Worm (Caenorhabditis elegans) whole organism, L3 larva: ENCODE results near the gene gst-32.

ENCODE experiments used
- R02D3.7 ChIP-seq: fragments of 150-350 bp; optimal IDR thresholded peaks from 2 replicates; lab custom pipeline; 2014; ENCODE audit warnings: missing biosample characterization, missing genetic modification characterization
- ZK546.5 ChIP-seq: sonication (generic microtip); optimal IDR thresholded peaks from 2 replicates; lab custom pipeline; 2017; ENCODE audit warnings: missing biosample characterization, missing genetic modification characterization
- aly-2 ChIP-seq: fragments of 150-350 bp; optimal IDR thresholded peaks from 2 replicates; lab custom pipeline; 2014; ENCODE audit warnings: missing biosample characterization, missing genetic modification characterization
- ama-1 ChIP-seq: fragments of 150-350 bp; optimal IDR thresholded peaks from 2 replicates; lab custom pipeline; 2018
- ceh-16 ChIP-seq: sonication (generic microtip); optimal IDR thresholded peaks from 2 replicates; lab custom pipeline; 2017; ENCODE audit warnings: missing biosample characterization, missing genetic modification characterization
- ceh-28 ChIP-seq: fragments of 150-350 bp; optimal IDR thresholded peaks from 2 replicates; lab custom pipeline; 2014; ENCODE audit warnings: missing biosample characterization, missing genetic modification reagents, missing genetic modification characterization
- ceh-82 ChIP-seq: fragments of 150-350 bp; optimal IDR thresholded peaks from 2 replicates; lab custom pipeline; 2014; ENCODE audit warnings: missing biosample characterization, missing genetic modification characterization
- ceh-9 ChIP-seq: sonication (generic microtip); optimal IDR thresholded peaks from 2 replicates; lab custom pipeline; 2018; ENCODE audit warnings: missing biosample characterization, missing genetic modification characterization
- daf-12 ChIP-seq: fragments of 150-350 bp; optimal IDR thresholded peaks from 2 replicates; lab custom pipeline; 2014; ENCODE audit warnings: missing biosample characterization, missing genetic modification reagents, missing genetic modification characterization
- egl-27 ChIP-seq: sonication (generic microtip); optimal IDR thresholded peaks from 4 replicates; lab custom pipeline; 2017; ENCODE audit warnings: missing biosample characterization, missing genetic modification reagents, missing genetic modification characterization
- egl-5 ChIP-seq: fragments of 150-350 bp; optimal IDR thresholded peaks from 2 replicates; lab custom pipeline; 2017; ENCODE audit warnings: missing biosample characterization, missing genetic modification reagents, missing genetic modification characterization, inconsistent platforms
- elt-1 ChIP-seq: fragments of 150-350 bp; optimal IDR thresholded peaks from 2 replicates; lab custom pipeline; 2014; ENCODE audit warnings: missing biosample characterization, missing genetic modification characterization
- elt-2 ChIP-seq: sonication (generic microtip); optimal IDR thresholded peaks from 2 replicates; lab custom pipeline; 2016; ENCODE audit warnings: missing genetic modification reagents, mild to moderate bottlenecking, missing genetic modification characterization, missing compliant biosample characterization
- elt-3 ChIP-seq, 3 experiments: fragments of 150-350 bp in 1 of 3; sonication (generic microtip) in 2 of 3; optimal IDR thresholded peaks; 2 replicates in 2 of 3; 4 replicates in 1 of 3; lab custom pipeline; 2014 to 2017; ENCODE audit warnings: missing biosample characterization in 3 of 3, missing genetic modification characterization in 3 of 3
- eor-1 ChIP-seq, 2 experiments: fragments of 150-350 bp; optimal IDR thresholded peaks; 2 replicates each; lab custom pipeline; 2014 to 2018; ENCODE audit warnings: missing biosample characterization in 2 of 2, missing genetic modification characterization in 2 of 2
- fkh-10 ChIP-seq: sonication (generic microtip); optimal IDR thresholded peaks from 2 replicates; lab custom pipeline; 2017; ENCODE audit warnings: missing biosample characterization, missing genetic modification reagents, missing genetic modification characterization
- fkh-2 ChIP-seq: fragments of 150-350 bp; optimal IDR thresholded peaks from 2 replicates; lab custom pipeline; 2014; ENCODE audit warnings: missing biosample characterization, missing genetic modification reagents, missing genetic modification characterization
- fos-1 ChIP-seq: fragments of 150-350 bp; optimal IDR thresholded peaks from 2 replicates; lab custom pipeline; 2014; ENCODE audit warnings: missing biosample characterization, missing genetic modification characterization
- hmg-11 ChIP-seq: sonication (generic microtip); optimal IDR thresholded peaks from 2 replicates; lab custom pipeline; 2016; ENCODE audit warnings: missing genetic modification characterization, missing compliant biosample characterization
- jun-1 ChIP-seq: fragments of 150-350 bp; optimal IDR thresholded peaks from 2 replicates; lab custom pipeline; 2014; ENCODE audit warnings: missing biosample characterization, missing genetic modification reagents, missing genetic modification characterization
- lin-15B ChIP-seq: fragments of 150-350 bp; optimal IDR thresholded peaks from 2 replicates; lab custom pipeline; 2014; ENCODE audit warnings: missing biosample characterization, missing genetic modification characterization
- lin-39 ChIP-seq: fragments of 150-350 bp; optimal IDR thresholded peaks from 2 replicates; lab custom pipeline; 2018; ENCODE audit warnings: missing biosample characterization, missing genetic modification reagents, missing genetic modification characterization
- lsy-12 ChIP-seq: sonication (generic microtip); optimal IDR thresholded peaks from 2 replicates; lab custom pipeline; 2016; ENCODE audit warnings: mild to moderate bottlenecking, missing genetic modification characterization, missing compliant biosample characterization
- mdl-1 ChIP-seq: fragments of 150-350 bp; optimal IDR thresholded peaks from 2 replicates; lab custom pipeline; 2014; ENCODE audit warnings: missing biosample characterization, missing genetic modification characterization
- mml-1 ChIP-seq: fragments of 150-350 bp; sonication (generic microtip); optimal IDR thresholded peaks from 3 replicates; lab custom pipeline; 2014; ENCODE audit warnings: missing biosample characterization, missing genetic modification characterization
- nfya-1 ChIP-seq: sonication (generic microtip); optimal IDR thresholded peaks from 2 replicates; lab custom pipeline; 2017; ENCODE audit warnings: missing genetic modification characterization, mild to moderate bottlenecking, missing compliant biosample characterization, antibody characterized with exemption, moderate library complexity; ENCODE audit not compliant: insufficient read depth
- nhr-11 ChIP-seq: fragments of 150-350 bp; optimal IDR thresholded peaks from 2 replicates; lab custom pipeline; 2014; ENCODE audit warnings: missing biosample characterization, missing genetic modification characterization
- nhr-12 ChIP-seq: fragments of 150-350 bp; optimal IDR thresholded peaks from 2 replicates; lab custom pipeline; 2014; ENCODE audit warnings: missing biosample characterization, missing genetic modification characterization
- nhr-23 ChIP-seq: fragments of 150-350 bp; optimal IDR thresholded peaks from 2 replicates; lab custom pipeline; 2014; ENCODE audit warnings: missing biosample characterization, missing genetic modification reagents, missing genetic modification characterization
- nhr-237 ChIP-seq: fragments of 150-350 bp; optimal IDR thresholded peaks from 2 replicates; lab custom pipeline; 2014; ENCODE audit warnings: missing biosample characterization, missing genetic modification characterization
- nhr-25 ChIP-seq: sonication (generic microtip); optimal IDR thresholded peaks from 2 replicates; lab custom pipeline; 2017; ENCODE audit warnings: missing biosample characterization, missing genetic modification characterization
- nhr-28 ChIP-seq: fragments of 150-350 bp; optimal IDR thresholded peaks from 2 replicates; lab custom pipeline; 2014; ENCODE audit warnings: missing biosample characterization, missing genetic modification characterization
- nhr-43 ChIP-seq: sonication (generic microtip); optimal IDR thresholded peaks from 2 replicates; lab custom pipeline; 2016; ENCODE audit warnings: mild to moderate bottlenecking, missing genetic modification characterization, missing compliant biosample characterization; ENCODE audit not compliant: poor library complexity, severe bottlenecking
- nhr-67 ChIP-seq: fragments of 150-350 bp; optimal IDR thresholded peaks from 2 replicates; lab custom pipeline; 2014; ENCODE audit warnings: missing biosample characterization, missing genetic modification characterization
- nhr-76 ChIP-seq: fragments of 150-350 bp; sonication (generic microtip); optimal IDR thresholded peaks from 5 replicates; lab custom pipeline; 2014; ENCODE audit warnings: missing biosample characterization, missing genetic modification characterization
- nhr-77 ChIP-seq: fragments of 150-350 bp; optimal IDR thresholded peaks from 2 replicates; lab custom pipeline; 2014; ENCODE audit warnings: missing biosample characterization, missing genetic modification characterization
- pha-4 ChIP-seq: fragments of 150-350 bp; optimal IDR thresholded peaks from 2 replicates; lab custom pipeline; 2014; ENCODE audit warnings: missing biosample characterization, missing genetic modification reagents, missing genetic modification characterization
- pqm-1 ChIP-seq: fragments of 150-350 bp; optimal IDR thresholded peaks from 2 replicates; lab custom pipeline; 2017; ENCODE audit warnings: missing biosample characterization, missing genetic modification characterization, inconsistent platforms
- sea-2 ChIP-seq: fragments of 150-350 bp; sonication (generic microtip); optimal IDR thresholded peaks from 4 replicates; lab custom pipeline; 2014; ENCODE audit warnings: missing biosample characterization, missing genetic modification reagents, missing genetic modification characterization
- skn-1 ChIP-seq: fragments of 150-350 bp; optimal IDR thresholded peaks from 2 replicates; lab custom pipeline; 2014; ENCODE audit warnings: missing biosample characterization, missing genetic modification characterization
- snpc-4 ChIP-seq: fragments of 150-350 bp; optimal IDR thresholded peaks from 2 replicates; lab custom pipeline; 2014; ENCODE audit warnings: missing biosample characterization, missing genetic modification characterization
- tbx-2 ChIP-seq: sonication (generic microtip); optimal IDR thresholded peaks from 2 replicates; lab custom pipeline; 2016; ENCODE audit warnings: mild to moderate bottlenecking, missing genetic modification characterization, missing compliant biosample characterization
- unc-39 ChIP-seq: sonication (generic microtip); optimal IDR thresholded peaks from 4 replicates; lab custom pipeline; 2017; ENCODE audit warnings: missing biosample characterization, missing genetic modification characterization
- unc-62 ChIP-seq: fragments of 150-350 bp; sonication (generic microtip); optimal IDR thresholded peaks from 4 replicates; lab custom pipeline; 2014; ENCODE audit warnings: missing biosample characterization, missing genetic modification reagents, missing genetic modification characterization
- zag-1 ChIP-seq: fragments of 150-350 bp; optimal IDR thresholded peaks from 2 replicates; lab custom pipeline; 2014; ENCODE audit warnings: missing biosample characterization, missing genetic modification characterization
- ztf-11 ChIP-seq: fragments of 150-350 bp; optimal IDR thresholded peaks from 2 replicates; lab custom pipeline; 2014; ENCODE audit warnings: missing biosample characterization, missing genetic modification characterization
- ztf-4 ChIP-seq: fragments of 150-350 bp; optimal IDR thresholded peaks from 2 replicates; lab custom pipeline; 2014; ENCODE audit warnings: missing biosample characterization, missing genetic modification characterization

Gene gst-32

ce11 chrII:15217949-15218348 is 39.6 kb upstream of the gst-32 start:
- TF ChIP-seq nhr-28 (tag; lab: Kevin White, UChicago) = no peak
- no peak for TF ChIP-seq fos-1 (tag; lab: Kevin White, UChicago)
- peak; percentile 18 for TF ChIP-seq nhr-43 (tag; lab: Kevin White, UChicago)
- peak; percentile 3 for TF ChIP-seq nhr-25
- no peak for TF ChIP-seq aly-2 (tag; lab: Kevin White, UChicago)
- TF ChIP-seq R02D3.7 (tag; lab: Kevin White, UChicago) = no peak
- TF ChIP-seq nhr-67 (tag; lab: Kevin White, UChicago) = no peak
- TF ChIP-seq hmg-11 (tag; lab: Kevin White, UChicago) = no peak
- no peak for TF ChIP-seq daf-12 (tag; lab: Kevin White, UChicago)

ce11 chrII:15213732-15214131 is 35.3 kb upstream of the gst-32 start:
- TF ChIP-seq R02D3.7 (tag; lab: Kevin White, UChicago) (no peak), nhr-23 (tag; lab: Kevin White, UChicago) (peak; percentile 45), elt-3 (tag; optimal IDR thresholded peaks at IDR 0.05; lab: Kevin White, UChicago) (no peak), elt-1 (tag; lab: Kevin White, UChicago) (peak; percentile 96), eor-1 (tag; optimal IDR thresholded peaks at IDR 0.05; lab: Kevin White, UChicago) (no peak), lin-39 (tag; lab: Kevin White, UChicago) (no peak), ceh-9 (no peak), nfya-1 (no peak)

- TF ChIP-seq nhr-25 = peak; percentile 82
- TF ChIP-seq nhr-76 (tag; lab: Kevin White, UChicago) = no peak
- TF ChIP-seq jun-1 (tag; lab: Kevin White, UChicago) = peak; percentile 1
- TF ChIP-seq ztf-4 (tag; lab: Kevin White, UChicago) = no peak
- TF ChIP-seq nhr-23 (tag; lab: Kevin White, UChicago) = peak; percentile 32
- TF ChIP-seq mdl-1 (tag; lab: Kevin White, UChicago) = no peak
- TF ChIP-seq fkh-2 (tag; lab: Kevin White, UChicago) = no peak
- TF ChIP-seq mml-1 (tag; lab: Kevin White, UChicago) = no peak
- peak; percentile 17 for TF ChIP-seq ama-1 (lab: Kevin White, UChicago)
- no peak for TF ChIP-seq ztf-11 (tag; lab: Kevin White, UChicago)
- TF ChIP-seq fos-1 (tag; lab: Kevin White, UChicago) = no peak
- no peak for TF ChIP-seq lin-15B
- TF ChIP-seq nhr-11 = no peak
- TF ChIP-seq zag-1 (tag; lab: Kevin White, UChicago) = no peak
- TF ChIP-seq unc-39 (tag; lab: Kevin White, UChicago) = no peak
- TF ChIP-seq egl-5 = no peak
- peak; percentile 30 for TF ChIP-seq pha-4 (tag; lab: Kevin White, UChicago)
- TF ChIP-seq nfya-1 = peak; percentile 8
- TF ChIP-seq nhr-12 (tag; lab: Kevin White, UChicago) = no peak
- no peak for TF ChIP-seq lsy-12
- no peak for TF ChIP-seq elt-2 (tag; lab: Kevin White, UChicago)
- no peak for TF ChIP-seq tbx-2 (tag; lab: Kevin White, UChicago)
- TF ChIP-seq elt-1 (tag; lab: Kevin White, UChicago) = no peak
- peak; percentile 21 for TF ChIP-seq hmg-11 (tag; lab: Kevin White, UChicago)
- TF ChIP-seq sea-2 (GFP tag; lab: Kevin White, UChicago) = no peak
- TF ChIP-seq daf-12 (tag; lab: Kevin White, UChicago) = no peak
- TF ChIP-seq fkh-10 (GFP tag; lab: Kevin White, UChicago) = no peak
- no peak for TF ChIP-seq nhr-67 (tag; lab: Kevin White, UChicago)
- TF ChIP-seq ZK546.5 = no peak
- TF ChIP-seq snpc-4 (tag; lab: Kevin White, UChicago) = no peak
- TF ChIP-seq ceh-82 = no peak
- no peak for TF ChIP-seq pqm-1 (tag; lab: Kevin White, UChicago)
- TF ChIP-seq lin-39 (tag; lab: Kevin White, UChicago) = peak; percentile 2
- TF ChIP-seq elt-3 (tag; optimal IDR thresholded peaks at IDR 0.05; lab: Kevin White, UChicago) = no peak
- no peak for TF ChIP-seq unc-62
- no peak for TF ChIP-seq nhr-237 (tag; lab: Kevin White, UChicago)
- TF ChIP-seq ceh-16 (tag; lab: Kevin White, UChicago) = no peak
- no peak for TF ChIP-seq nhr-28 (tag; lab: Kevin White, UChicago)
- no peak for TF ChIP-seq eor-1 (tag; optimal IDR thresholded peaks at IDR 0.05; lab: Kevin White, UChicago)
- peak; percentile 10 for TF ChIP-seq ceh-28
- TF ChIP-seq egl-27 (tag; lab: Kevin White, UChicago) = no peak
- no peak for TF ChIP-seq nhr-43 (tag; lab: Kevin White, UChicago)
- TF ChIP-seq aly-2 (tag; lab: Kevin White, UChicago) = no peak
- no peak for TF ChIP-seq R02D3.7 (tag; lab: Kevin White, UChicago)
- no peak for TF ChIP-seq nhr-77 (tag; lab: Kevin White, UChicago)
- no peak for TF ChIP-seq ceh-9
- TF ChIP-seq skn-1 (tag; lab: Kevin White, UChicago) = no peak
- TF ChIP-seq, all 47 proteins: peak for 9
Observed at ce11 chrII:15212260-15212914, 34.0 kb upstream of the gst-32 start.
